Worm (Caenorhabditis elegans) whole organism, L1 larva: ENCODE results near the gene madf-9.

ENCODE experiments used
- C16A3.4 ChIP-seq: fragments of 150-350 bp; optimal IDR thresholded peaks from 2 replicates; lab custom pipeline; 2014; ENCODE audit warnings: missing biosample characterization, missing genetic modification characterization
- F16B12.6 ChIP-seq: fragments of 150-350 bp; optimal IDR thresholded peaks from 2 replicates; lab custom pipeline; 2014; ENCODE audit warnings: missing biosample characterization, missing genetic modification characterization
- Y116A8C.19 ChIP-seq: sonication (generic microtip); optimal IDR thresholded peaks from 2 replicates; lab custom pipeline; 2016; ENCODE audit warnings: missing compliant biosample characterization, missing genetic modification characterization, borderline replicate concordance
- aha-1 ChIP-seq: fragments of 150-350 bp; optimal IDR thresholded peaks from 2 replicates; lab custom pipeline; 2014; ENCODE audit warnings: missing biosample characterization, missing genetic modification characterization
- alr-1 ChIP-seq: fragments of 200-800 bp; sonication (Bioruptor generic); optimal IDR thresholded peaks from 2 replicates; lab custom pipeline; 2018; ENCODE audit warnings: borderline replicate concordance, mild to moderate bottlenecking, missing genetic modification characterization, missing compliant biosample characterization
- ama-1 ChIP-seq: fragments of 150-350 bp; optimal IDR thresholded peaks from 2 replicates; lab custom pipeline; 2014
- ceh-8 ChIP-seq: fragments of 200-800 bp; sonication (Bioruptor generic); optimal IDR thresholded peaks from 2 replicates; lab custom pipeline; 2018; ENCODE audit warnings: mild to moderate bottlenecking, missing genetic modification characterization, moderate library complexity, missing compliant biosample characterization
- ceh-82 ChIP-seq, 3 experiments: fragments of 150-350 bp in 1 of 3; sonication (generic microtip) in 2 of 3; optimal IDR thresholded peaks; 2 replicates each; lab custom pipeline; 2014 to 2017; ENCODE audit warnings: missing biosample characterization in 3 of 3, missing genetic modification characterization in 3 of 3
- efl-1 ChIP-seq, 4 experiments: fragments of 150-350 bp; optimal IDR thresholded peaks in 3 of 4; peaks in 1 of 4; 1 replicate in 1 of 4; 2 replicates in 3 of 4; lab custom pipeline; 2014; ENCODE audit warnings: missing biosample characterization in 2 of 4, missing genetic modification characterization in 2 of 4, missing genetic modification reagents in 2 of 4
- fkh-10 ChIP-seq: sonication (generic microtip); optimal IDR thresholded peaks from 2 replicates; lab custom pipeline; 2017; ENCODE audit warnings: missing biosample characterization, missing genetic modification reagents, missing genetic modification characterization
- grh-1 ChIP-seq: fragments of 200-800 bp; sonication (Bioruptor generic); IDR thresholded peaks from 2 replicates; pipeline ENCODE4 v1.3.6; 2022; ENCODE audit warnings: missing genetic modification reagents, missing genetic modification characterization, missing compliant biosample characterization
- hlh-4 ChIP-seq: sonication (generic microtip); optimal IDR thresholded peaks from 2 replicates; lab custom pipeline; 2016; ENCODE audit warnings: mild to moderate bottlenecking, missing genetic modification characterization, missing compliant biosample characterization
- hpl-2 ChIP-seq: fragments of 150-350 bp; optimal IDR thresholded peaks from 2 replicates; lab custom pipeline; 2014; ENCODE audit warnings: missing biosample characterization, missing genetic modification reagents, missing genetic modification characterization
- irx-1 ChIP-seq: sonication (generic microtip); optimal IDR thresholded peaks from 2 replicates; lab custom pipeline; 2016; ENCODE audit warnings: missing genetic modification characterization, missing compliant biosample characterization
- isw-1 ChIP-seq: fragments of 200-800 bp; sonication (Bioruptor generic); IDR thresholded peaks from 2 replicates; pipeline ENCODE4 v1.3.6; 2022; ENCODE audit warnings: missing genetic modification characterization, missing compliant biosample characterization
- lin-14 ChIP-seq: fragments of 200-800 bp; sonication (Bioruptor generic); optimal IDR thresholded peaks from 2 replicates; lab custom pipeline; 2018; ENCODE audit warnings: mild to moderate bottlenecking, missing genetic modification characterization, moderate library complexity, missing compliant biosample characterization
- lin-39 ChIP-seq: fragments of 150-350 bp; optimal IDR thresholded peaks from 2 replicates; lab custom pipeline; 2014; ENCODE audit warnings: missing biosample characterization, missing genetic modification reagents, missing genetic modification characterization
- mep-1 ChIP-seq: fragments of 150-350 bp; optimal IDR thresholded peaks from 2 replicates; lab custom pipeline; 2014; ENCODE audit warnings: missing biosample characterization, missing genetic modification characterization
- nhr-28 ChIP-seq: fragments of 150-350 bp; optimal IDR thresholded peaks from 2 replicates; lab custom pipeline; 2014; ENCODE audit warnings: missing biosample characterization, missing genetic modification characterization
- nhr-47 ChIP-seq: sonication (generic microtip); optimal IDR thresholded peaks from 2 replicates; lab custom pipeline; 2016; ENCODE audit warnings: mild to moderate bottlenecking, missing genetic modification characterization, moderate library complexity, missing compliant biosample characterization
- nhr-77 ChIP-seq: fragments of 150-350 bp; optimal IDR thresholded peaks from 2 replicates; lab custom pipeline; 2014; ENCODE audit warnings: missing biosample characterization, missing genetic modification characterization
- nhr-85 ChIP-seq: sonication (generic microtip); peaks from one replicate; lab custom pipeline; 2016; ENCODE audit warnings: missing genetic modification characterization, inconsistent platforms, missing compliant biosample characterization
- pag-3 ChIP-seq: sonication (generic microtip); optimal IDR thresholded peaks from 2 replicates; lab custom pipeline; 2017; ENCODE audit warnings: missing genetic modification characterization, mild to moderate bottlenecking, missing compliant biosample characterization, antibody characterized with exemption, borderline replicate concordance; ENCODE audit not compliant: insufficient read depth
- pax-3 ChIP-seq: fragments of 200-800 bp; sonication (Bioruptor generic); optimal IDR thresholded peaks from 2 replicates; lab custom pipeline; 2018; ENCODE audit warnings: mild to moderate bottlenecking, missing genetic modification characterization, moderate library complexity, missing compliant biosample characterization
- rnt-1 ChIP-seq: sonication (generic microtip); optimal IDR thresholded peaks from 2 replicates; lab custom pipeline; 2016; ENCODE audit warnings: mild to moderate bottlenecking, missing genetic modification characterization, moderate library complexity, missing compliant biosample characterization
- sup-37 ChIP-seq: fragments of 200-800 bp; sonication (Bioruptor generic); optimal IDR thresholded peaks from 2 replicates; lab custom pipeline; 2018; ENCODE audit warnings: mild to moderate bottlenecking, missing genetic modification characterization, missing compliant biosample characterization
- swsn-7 ChIP-seq: sonication (generic microtip); optimal IDR thresholded peaks from 2 replicates; lab custom pipeline; 2016; ENCODE audit warnings: missing genetic modification characterization, missing compliant biosample characterization
- tbx-2 ChIP-seq: sonication (generic microtip); optimal IDR thresholded peaks from 2 replicates; lab custom pipeline; 2016; ENCODE audit warnings: missing genetic modification characterization, missing compliant biosample characterization
- tlp-1 ChIP-seq: fragments of 150-350 bp; optimal IDR thresholded peaks from 2 replicates; lab custom pipeline; 2014; ENCODE audit warnings: missing biosample characterization, missing genetic modification characterization
- unc-30 ChIP-seq: sonication (generic microtip); optimal IDR thresholded peaks from 2 replicates; lab custom pipeline; 2017; ENCODE audit warnings: missing biosample characterization, missing genetic modification characterization
- unc-62 ChIP-seq: fragments of 150-350 bp; optimal IDR thresholded peaks from 2 replicates; lab custom pipeline; 2014; ENCODE audit warnings: missing biosample characterization, missing genetic modification reagents, missing genetic modification characterization
- unc-86 ChIP-seq: sonication (generic microtip); optimal IDR thresholded peaks from 2 replicates; lab custom pipeline; 2016; ENCODE audit warnings: missing genetic modification characterization, missing compliant biosample characterization
- unc-98 ChIP-seq: fragments of 200-800 bp; sonication (Bioruptor generic); IDR thresholded peaks from 2 replicates; pipeline ENCODE4 v1.3.6; 2022; ENCODE audit warnings: missing genetic modification characterization, missing compliant biosample characterization
- zip-4 ChIP-seq: fragments of 200-800 bp; sonication (Bioruptor generic); optimal IDR thresholded peaks from 2 replicates; lab custom pipeline; 2018; ENCODE audit warnings: mild to moderate bottlenecking, missing genetic modification characterization, moderate library complexity, missing compliant biosample characterization
- ztf-4 ChIP-seq: fragments of 150-350 bp; optimal IDR thresholded peaks from 2 replicates; lab custom pipeline; 2014; ENCODE audit warnings: missing biosample characterization, missing genetic modification characterization

madf-9 gene

DNA sequence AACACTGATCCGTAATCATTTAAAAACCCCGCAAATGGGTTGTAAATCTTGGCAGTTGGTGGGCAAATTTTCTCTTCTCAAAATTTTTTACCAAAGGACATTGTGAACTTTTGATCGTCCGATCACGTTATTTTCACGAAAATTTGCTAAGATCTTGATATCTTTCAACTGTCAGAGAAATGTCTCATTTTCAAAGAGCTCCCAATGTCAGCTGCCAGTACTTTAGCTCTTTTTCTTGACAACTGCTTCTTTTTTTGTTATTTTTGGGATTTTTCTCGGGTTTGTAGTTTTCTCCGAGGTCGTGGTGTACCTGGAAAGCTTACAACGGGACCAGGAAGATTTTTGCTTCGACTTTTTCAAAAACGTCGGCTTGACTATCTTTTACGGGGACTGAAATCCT, 19.0 kb downstream of the madf-9 start (continued):
- TF ChIP-seq efl-1 (optimal IDR thresholded peaks at IDR 0.05; lab: Kevin White, UChicago): peak in 1 of 2 experiments; percentile 4
- no peak for TF ChIP-seq efl-1 (GFP tag; optimal IDR thresholded peaks at IDR 0.05 in 1 of 2; lab: Kevin White, UChicago)
- peak; percentile 1 for TF ChIP-seq lin-39 (tag; lab: Kevin White, UChicago)
- peak; percentile 67 for TF ChIP-seq lin-14 (GFP tag; lab: Kevin White, UChicago)
- TF ChIP-seq unc-62: no peak

DNA sequence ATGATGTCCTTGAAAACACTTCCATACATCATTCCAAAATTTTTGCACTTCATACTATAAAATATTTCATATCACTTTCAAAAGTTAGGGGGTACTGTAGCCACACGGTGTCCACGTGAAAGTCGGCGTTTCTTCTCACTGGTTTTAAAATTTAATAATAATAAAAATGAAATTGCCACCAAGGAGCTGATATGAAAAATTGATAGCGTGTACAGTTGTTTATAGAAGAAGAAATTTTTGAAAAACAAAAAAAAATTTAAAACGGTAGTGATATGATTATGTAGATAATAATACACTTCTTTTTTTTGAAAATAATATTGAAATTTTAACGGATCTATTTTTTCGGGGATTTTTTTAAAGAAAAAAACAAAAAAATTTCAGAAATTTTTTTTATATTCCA, 23.1 kb downstream of the madf-9 start:
- no peak for TF ChIP-seq efl-1 (optimal IDR thresholded peaks at IDR 0.05; lab: Kevin White, UChicago)
- peak in 1 of 2 experiments; percentile 39 for TF ChIP-seq efl-1 (GFP tag; optimal IDR thresholded peaks at IDR 0.05 in 1 of 2; lab: Kevin White, UChicago)
- no peak for TF ChIP-seq ceh-8 (GFP tag; lab: Kevin White, UChicago)
- TF ChIP-seq, all 84 proteins: peak for 1

DNA sequence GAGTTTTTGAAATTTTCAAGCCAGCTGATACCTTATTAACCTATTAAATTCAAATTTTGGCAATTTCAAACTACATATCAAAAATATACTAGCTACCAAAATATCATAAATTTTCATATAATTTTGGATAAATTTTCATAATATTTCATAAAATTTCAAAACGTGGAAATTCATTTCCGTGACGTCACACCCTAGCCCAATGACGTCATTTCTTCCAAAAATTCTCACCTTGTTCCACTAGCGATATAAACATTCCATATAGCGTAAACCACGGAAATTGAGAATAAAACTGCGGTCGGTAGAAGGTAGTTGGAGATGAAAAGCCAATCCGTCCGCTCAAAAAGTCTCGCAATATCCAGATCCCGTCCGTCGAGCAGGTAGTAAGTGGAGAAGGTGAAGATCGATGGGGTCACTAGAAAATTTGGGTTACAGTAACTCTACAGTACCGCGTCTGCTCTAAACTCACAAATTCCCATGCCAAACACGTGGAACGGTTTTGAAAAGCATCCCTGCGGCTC, 24.3 kb downstream of the madf-9 start:
- TF ChIP-seq F16B12.6 (tag; lab: Kevin White, UChicago) (no peak), efl-1 (optimal IDR thresholded peaks at IDR 0.05; lab: Kevin White, UChicago) (no peak), efl-1 (GFP tag; optimal IDR thresholded peaks at IDR 0.05 in 1 of 2; lab: Kevin White, UChicago) (peak in 1 of 2 experiments; percentile 73), nhr-85 (tag; lab: Kevin White, UChicago) (peak; percentile 31)

DNA sequence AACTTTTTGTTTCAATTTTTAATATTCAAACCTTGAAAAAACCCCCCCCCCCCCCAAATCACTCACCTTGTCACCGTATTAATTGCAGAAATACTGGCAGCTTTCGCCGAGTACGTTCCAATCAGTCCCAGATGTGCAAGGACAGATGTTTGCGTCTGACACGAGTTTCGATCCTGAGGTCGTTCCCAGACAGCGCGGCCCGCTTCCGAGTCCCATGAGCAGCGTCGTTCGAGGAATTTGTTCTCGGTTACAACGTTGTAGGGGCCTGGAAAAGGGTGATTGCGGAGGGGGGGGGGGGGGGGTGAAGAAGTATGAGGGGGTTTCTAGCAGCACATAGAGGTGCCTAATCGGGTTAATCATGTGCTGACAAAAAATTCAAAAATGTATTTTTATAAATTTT, 26.0 kb downstream of the madf-9 start:
- no peak for TF ChIP-seq pax-3 (tag; lab: Kevin White, UChicago)
- no peak for TF ChIP-seq tlp-1
- TF ChIP-seq unc-98 (GFP tag; lab: Robert Waterston, UW): no peak
- TF ChIP-seq unc-62: no peak
- no peak for TF ChIP-seq unc-86 (tag; lab: Kevin White, UChicago)
- no peak for TF ChIP-seq C16A3.4
- TF ChIP-seq F16B12.6 (tag; lab: Kevin White, UChicago): no peak
- no peak for TF ChIP-seq zip-4 (GFP tag; lab: Kevin White, UChicago)
- no peak for TF ChIP-seq ztf-4
- TF ChIP-seq aha-1: no peak
- no peak for TF ChIP-seq ama-1 (lab: Kevin White, UChicago)
- no peak for TF ChIP-seq nhr-77 (tag; lab: Kevin White, UChicago)
- TF ChIP-seq swsn-7 (tag; lab: Kevin White, UChicago): no peak
- no peak for TF ChIP-seq isw-1

DNA sequence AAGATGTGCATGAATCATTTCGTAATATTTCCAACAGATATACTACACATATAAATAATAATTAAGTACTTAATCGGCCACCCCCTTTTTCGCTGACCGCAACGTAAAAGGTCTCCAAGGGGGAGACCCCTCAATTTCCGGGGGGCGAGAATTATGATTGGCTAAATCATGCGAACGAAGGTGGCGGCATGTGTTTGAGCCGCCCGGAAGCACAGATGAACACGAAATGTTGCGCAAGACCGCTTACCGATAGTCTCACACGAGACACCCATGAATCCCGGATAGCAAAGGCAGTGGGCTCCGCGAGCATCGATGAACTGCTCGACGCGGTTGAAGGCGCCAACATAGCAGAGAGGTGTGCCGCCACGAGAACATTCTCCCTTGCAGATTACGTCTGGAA, 28.2 kb downstream of the madf-9 start:
- TF ChIP-seq hpl-2 (GFP tag; lab: Kevin White, UChicago): no peak
- peak; percentile 1 for TF ChIP-seq nhr-85 (tag; lab: Kevin White, UChicago)

DNA sequence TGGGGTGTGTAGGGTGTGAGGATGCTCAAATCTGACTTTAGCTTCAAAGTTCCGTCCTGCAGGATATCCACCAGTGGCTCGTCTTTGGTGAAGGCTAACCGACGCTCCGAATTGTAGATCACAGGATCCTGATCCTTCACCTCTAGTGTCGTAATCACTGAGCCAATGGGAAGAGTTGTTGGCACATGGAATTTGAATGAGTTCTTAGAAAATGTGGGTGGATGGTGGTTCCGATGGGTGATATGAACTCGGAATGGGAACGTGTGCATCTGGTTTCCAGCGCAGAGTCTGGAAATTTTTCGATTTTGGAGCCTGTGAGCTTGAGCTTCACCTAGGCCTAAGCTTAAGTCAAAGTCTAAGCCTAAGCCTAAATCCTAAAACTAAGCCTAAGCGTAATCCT, 29.7 kb downstream of the madf-9 start:
- TF ChIP-seq mep-1 (tag; lab: Kevin White, UChicago) (no peak), unc-86 (tag; lab: Kevin White, UChicago) (no peak), grh-1 (GFP tag; lab: Robert Waterston, UW) (no peak), irx-1 (no peak)

DNA sequence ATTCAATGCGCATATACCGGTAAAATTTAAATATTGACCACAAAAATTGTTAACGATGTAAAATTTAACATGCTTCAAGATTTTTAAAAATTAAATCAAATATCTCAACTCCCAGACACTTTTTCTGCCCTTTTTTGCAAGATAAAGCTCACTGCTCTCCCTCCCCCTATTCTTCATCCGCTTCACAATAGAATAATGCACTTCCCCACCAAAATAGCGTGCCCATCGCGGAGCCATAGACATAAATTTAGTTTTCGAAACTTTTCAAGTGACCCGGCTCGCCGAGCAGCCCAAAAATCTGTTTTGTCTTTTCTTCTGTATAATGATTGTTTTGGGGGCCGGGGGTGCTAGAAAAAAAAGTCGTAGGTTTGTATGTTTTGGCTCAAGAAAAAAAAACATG, 30.9 kb downstream of the madf-9 start:
- peak; percentile 83 for TF ChIP-seq fkh-10 (GFP tag; lab: Kevin White, UChicago)
- no peak for TF ChIP-seq efl-1 (optimal IDR thresholded peaks at IDR 0.05; lab: Kevin White, UChicago)
- TF ChIP-seq efl-1 (GFP tag; optimal IDR thresholded peaks at IDR 0.05 in 1 of 2; lab: Kevin White, UChicago): peak in 1 of 2 experiments; percentile 52
- TF ChIP-seq nhr-47 (tag; lab: Kevin White, UChicago): no peak
- peak; percentile 50 for TF ChIP-seq lin-14 (GFP tag; lab: Kevin White, UChicago)

DNA sequence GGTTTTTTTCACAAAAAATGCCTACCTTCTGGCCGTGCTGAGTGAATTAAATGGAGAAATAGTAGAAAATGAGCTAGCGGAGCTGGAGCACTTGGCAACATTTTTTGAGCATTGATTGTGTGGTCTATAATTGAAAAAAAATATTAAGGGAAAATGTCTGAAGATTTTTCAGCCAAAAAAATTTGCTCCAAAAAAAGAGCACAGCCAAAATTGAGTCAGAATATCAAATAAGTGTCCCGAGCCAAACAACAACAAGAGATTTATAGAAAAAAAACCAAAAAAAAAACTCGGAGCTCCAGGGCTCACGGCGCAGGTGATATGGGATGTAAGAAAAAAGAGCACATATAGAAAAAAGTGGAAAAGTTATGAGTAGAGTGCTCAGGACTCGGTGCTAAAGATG, 31.7 kb downstream of the madf-9 start, which contains the start of gene fmil-1:
fmil-1 (minus strand) TSS at position 101 of the 400 bp plus-strand sequence.
- no peak for TF ChIP-seq fkh-10 (GFP tag; lab: Kevin White, UChicago)
- no peak for TF ChIP-seq hlh-4 (tag; lab: Kevin White, UChicago)
- TF ChIP-seq unc-30 (tag; lab: Kevin White, UChicago): no peak
- no peak for TF ChIP-seq nhr-28 (tag; lab: Kevin White, UChicago)
- no peak for TF ChIP-seq tbx-2 (tag; lab: Kevin White, UChicago)
- no peak for TF ChIP-seq C16A3.4
- no peak for TF ChIP-seq rnt-1 (tag; lab: Kevin White, UChicago)
- TF ChIP-seq alr-1 (tag; lab: Kevin White, UChicago): no peak
- no peak for TF ChIP-seq pag-3 (tag; lab: Kevin White, UChicago)
- TF ChIP-seq Y116A8C.19: no peak
- TF ChIP-seq sup-37 (GFP tag; lab: Kevin White, UChicago): no peak
- no peak for TF ChIP-seq ceh-8 (GFP tag; lab: Kevin White, UChicago)
- no peak for TF ChIP-seq mep-1 (tag; lab: Kevin White, UChicago)
- no peak for TF ChIP-seq ztf-4
- no peak for TF ChIP-seq ceh-82 (tag; optimal IDR thresholded peaks at IDR 0.05; lab: Kevin White, UChicago)
